Worm (Caenorhabditis elegans): ENCODE data around the gene ltd-1.

The ltd-1 gene

ce11 chrII:8127290-8127689 is 34.7 kb upstream of the ltd-1 start (continued):
- TF ChIP-seq skn-1 (tag; optimal IDR thresholded peaks at IDR 0.05), result no peak
- no peak for TF ChIP-seq rbr-2 (tag; optimal IDR thresholded peaks at IDR 0.05)
- TF ChIP-seq tag-97 (GFP tag; IDR thresholded peaks at IDR 0.05), result no peak
- TF ChIP-seq nhr-237 (tag; optimal IDR thresholded peaks at IDR 0.05), result no peak
- TF ChIP-seq snpc-4 (tag; optimal IDR thresholded peaks at IDR 0.05), result no peak
- TF ChIP-seq dve-1 (tag; optimal IDR thresholded peaks at IDR 0.05; ENCODE audit: insufficient read depth), result peak; percentile 50
- peak; percentile 73 for TF ChIP-seq mxl-3 (GFP tag; optimal IDR thresholded peaks at IDR 0.05)
- TF ChIP-seq nhr-41 (GFP tag; IDR thresholded peaks at IDR 0.05), result no peak
- no peak for TF ChIP-seq vab-7 (GFP tag; IDR thresholded peaks at IDR 0.05)
- TF ChIP-seq Y105C5A.15 (GFP tag; IDR thresholded peaks at IDR 0.05), result no peak
- TF ChIP-seq lim-7 (GFP tag; IDR thresholded peaks at IDR 0.05), result no peak
- TF ChIP-seq daf-8 (GFP tag; IDR thresholded peaks at IDR 0.05), result no peak
- TF ChIP-seq zip-11 (GFP tag; IDR thresholded peaks at IDR 0.05), result no peak
- no peak for TF ChIP-seq zip-2 (tag; optimal IDR thresholded peaks at IDR 0.05)
- no peak for TF ChIP-seq R02D3.7 (tag; optimal IDR thresholded peaks at IDR 0.05)
- TF ChIP-seq gei-8 (GFP tag; optimal IDR thresholded peaks at IDR 0.05), result no peak
- TF ChIP-seq lin-13 (GFP tag; optimal IDR thresholded peaks at IDR 0.05), result no peak
- TF ChIP-seq dpl-1 (GFP tag; optimal IDR thresholded peaks at IDR 0.05), result no peak
- peak; percentile 4 for TF ChIP-seq nhr-10 (tag; optimal IDR thresholded peaks at IDR 0.05)
- peak; percentile 5 for TF ChIP-seq nhr-102 (tag; optimal IDR thresholded peaks at IDR 0.05)
- no peak for TF ChIP-seq Y5F2A.4 (GFP tag; optimal IDR thresholded peaks at IDR 0.05)

- peak; percentile 82 for TF ChIP-seq aha-1 (tag)
- TF ChIP-seq zag-1 (tag; optimal IDR thresholded peaks at IDR 0.05), result no peak
- TF ChIP-seq pqm-1 (tag; optimal IDR thresholded peaks at IDR 0.05), result no peak
- no peak for TF ChIP-seq nhr-76 (tag; optimal IDR thresholded peaks at IDR 0.05)
- no peak for TF ChIP-seq daf-16 (GFP tag; optimal IDR thresholded peaks at IDR 0.05)
- TF ChIP-seq daf-16 (tag; optimal IDR thresholded peaks at IDR 0.05), result peak; percentile 5
- TF ChIP-seq nhr-237 (tag; optimal IDR thresholded peaks at IDR 0.05), result no peak
- TF ChIP-seq T26A8.4 (GFP tag; IDR thresholded peaks at IDR 0.05), result no peak
- no peak for TF ChIP-seq mes-2 (tag; optimal IDR thresholded peaks at IDR 0.05; ENCODE audit: poor library complexity, severe bottlenecking)
- no peak for TF ChIP-seq ceh-32 (tag; optimal IDR thresholded peaks at IDR 0.05; ENCODE audit: poor library complexity)
- TF ChIP-seq ces-1 (GFP tag; optimal IDR thresholded peaks at IDR 0.05), result no peak
- TF ChIP-seq tag-97 (GFP tag; IDR thresholded peaks at IDR 0.05), result no peak
- no peak for TF ChIP-seq cey-2 (tag; optimal IDR thresholded peaks at IDR 0.05; ENCODE audit: borderline replicate concordance, insufficient read depth)
- TF ChIP-seq daf-12 (tag; optimal IDR thresholded peaks at IDR 0.05), result no peak
- TF ChIP-seq zfp-2 (tag; optimal IDR thresholded peaks at IDR 0.05), result no peak
- no peak for TF ChIP-seq dmd-8 (GFP tag; IDR thresholded peaks at IDR 0.05)
Observed at ce11 chrII:8126617-8127016, 34.1 kb upstream of the ltd-1 start.

- TF ChIP-seq jun-1 (tag; optimal IDR thresholded peaks at IDR 0.05), result no peak
- no peak for TF ChIP-seq nhr-10 (tag; optimal IDR thresholded peaks at IDR 0.05)
- no peak for TF ChIP-seq snpc-4 (tag; optimal IDR thresholded peaks at IDR 0.05)
- TF ChIP-seq tag-97 (GFP tag; IDR thresholded peaks at IDR 0.05), result no peak
- peak in 1 of 2 experiments; percentile 55 for TF ChIP-seq hif-1 (tag; optimal IDR thresholded peaks at IDR 0.05)
- TF ChIP-seq lin-1 (GFP tag; IDR thresholded peaks at IDR 0.05), result no peak
- TF ChIP-seq F10B5.3 (tag; optimal IDR thresholded peaks at IDR 0.05), result no peak
- peak; percentile 59 for TF ChIP-seq hlh-30 (tag; optimal IDR thresholded peaks at IDR 0.05; ENCODE audit: insufficient read depth)
- no peak for TF ChIP-seq Y48G9A.11 (GFP tag; IDR thresholded peaks at IDR 0.05)
- no peak for TF ChIP-seq ZK337.2 (GFP tag; IDR thresholded peaks at IDR 0.05)
- TF ChIP-seq mdt-29 (GFP tag; IDR thresholded peaks at IDR 0.05), result no peak
- peak; percentile 69 for TF ChIP-seq hlh-11 (tag; optimal IDR thresholded peaks at IDR 0.05)
- TF ChIP-seq aly-2 (tag; optimal IDR thresholded peaks at IDR 0.05), result no peak
- TF ChIP-seq zfp-2 (tag; optimal IDR thresholded peaks at IDR 0.05), result no peak
- no peak for TF ChIP-seq lin-15B (tag; optimal IDR thresholded peaks at IDR 0.05)
- no peak for TF ChIP-seq F49E8.2 (tag; optimal IDR thresholded peaks at IDR 0.05; ENCODE audit: borderline replicate concordance)
- TF ChIP-seq dpl-1 (GFP tag; optimal IDR thresholded peaks at IDR 0.05), result peak; percentile 4
- TF ChIP-seq zag-1 (tag; optimal IDR thresholded peaks at IDR 0.05), result no peak
- no peak for TF ChIP-seq nhr-102 (tag; optimal IDR thresholded peaks at IDR 0.05)
- TF ChIP-seq lin-38 (GFP tag; IDR thresholded peaks at IDR 0.05), result peak; percentile 54
- TF ChIP-seq ama-1 (optimal IDR thresholded peaks at IDR 0.05), result no peak
- TF ChIP-seq egl-27 (tag; optimal IDR thresholded peaks at IDR 0.05), result no peak
- no peak for TF ChIP-seq nhr-42 (GFP tag; IDR thresholded peaks at IDR 0.05)
Observed at ce11 chrII:8126132-8126531, 33.6 kb upstream of the ltd-1 start.
